Worm (Caenorhabditis elegans): ENCODE measurements around the gene Y75B8A.33.

Y75B8A.33 gene

ce11 chrIII:12335400-12335994 is 31.7 kb downstream of the Y75B8A.33 start (continued):
- no peak for TF ChIP-seq bed-2 (GFP tag; IDR thresholded peaks at IDR 0.05)
- no peak for TF ChIP-seq egrh-3 (GFP tag; IDR thresholded peaks at IDR 0.05)
- TF ChIP-seq Y67H2A.10 (GFP tag; conservative IDR thresholded peaks at IDR 0.05) = no peak
- TF ChIP-seq ztf-18 (tag; optimal IDR thresholded peaks at IDR 0.05) = no peak
- TF ChIP-seq dpl-1 (GFP tag; optimal IDR thresholded peaks at IDR 0.05) = no peak
- peak; percentile 94 for TF ChIP-seq hmg-1.2 (GFP tag; IDR thresholded peaks at IDR 0.05)
- TF ChIP-seq tbp1 (GFP tag; optimal IDR thresholded peaks at IDR 0.05) = peak; percentile 28
- no peak for TF ChIP-seq Y53F4B.3 (GFP tag; IDR thresholded peaks at IDR 0.05)
- no peak for TF ChIP-seq hlh-12 (tag; optimal IDR thresholded peaks at IDR 0.05)
- TF ChIP-seq Y56A3A.18 (GFP tag; IDR thresholded peaks at IDR 0.05) = no peak
- TF ChIP-seq attf-5 (GFP tag; optimal IDR thresholded peaks at IDR 0.05) = peak; percentile 24
- TF ChIP-seq athp-1 (tag; optimal IDR thresholded peaks at IDR 0.05) = no peak
- TF ChIP-seq attf-6 (GFP tag; IDR thresholded peaks at IDR 0.05) = no peak
- TF ChIP-seq ztf-28 (GFP tag; IDR thresholded peaks at IDR 0.05) = no peak
- TF ChIP-seq nfyb-1 (GFP tag; IDR thresholded peaks at IDR 0.05) = no peak
- peak; percentile 6 for TF ChIP-seq nhr-90 (tag; optimal IDR thresholded peaks at IDR 0.05)
- TF ChIP-seq nhr-80 (tag; optimal IDR thresholded peaks at IDR 0.05) = peak; percentile 80
- no peak for TF ChIP-seq ceh-58 (GFP tag; IDR thresholded peaks at IDR 0.05)
- no peak for TF ChIP-seq ceh-79 (tag; optimal IDR thresholded peaks at IDR 0.05)
- TF ChIP-seq ceh-91 (GFP tag; IDR thresholded peaks at IDR 0.05) = no peak
- no peak for TF ChIP-seq bed-1 (GFP tag; IDR thresholded peaks at IDR 0.05)
- no peak for TF ChIP-seq aptf-2 (GFP tag; conservative IDR thresholded peaks at IDR 0.05)
- TF ChIP-seq nhr-179 (tag; optimal IDR thresholded peaks at IDR 0.05) = no peak
- no peak for TF ChIP-seq F37B4.10 (GFP tag; IDR thresholded peaks at IDR 0.05)
- peak in 1 of 3 experiments; percentile 19 for TF ChIP-seq lin-35 (GFP tag; optimal IDR thresholded peaks at IDR 0.05)
- peak; percentile 22 for TF ChIP-seq ZK185.1 (tag; optimal IDR thresholded peaks at IDR 0.05; ENCODE audit: poor library complexity, severe bottlenecking)
- no peak for TF ChIP-seq hsf-1 (GFP tag; IDR thresholded peaks at IDR 0.05)
- TF ChIP-seq Y53G8AR.9 (GFP tag; conservative IDR thresholded peaks at IDR 0.05) = no peak
- no peak for TF ChIP-seq let-607 (tag; optimal IDR thresholded peaks at IDR 0.05)
- TF ChIP-seq aptf-3 (GFP tag; IDR thresholded peaks at IDR 0.05) = no peak
- no peak for TF ChIP-seq B0019.2 (GFP tag; conservative IDR thresholded peaks at IDR 0.05)
- peak; percentile 48; the same call in 1 of the 2 replicates for TF ChIP-seq mcd-1 (GFP tag; IDR thresholded peaks at IDR 0.05)
- no peak for TF ChIP-seq cebp-1 (GFP tag; IDR thresholded peaks at IDR 0.05)
- TF ChIP-seq cebp-1 (tag; optimal IDR thresholded peaks at IDR 0.05) = peak; percentile 64
- no peak for TF ChIP-seq snpc-4 (GFP tag; optimal IDR thresholded peaks at IDR 0.05)
- peak in 2 of 4 experiments; percentile 20 to 40 for TF ChIP-seq snpc-4 (tag; optimal IDR thresholded peaks at IDR 0.05)
- TF ChIP-seq atf-7 (tag; optimal IDR thresholded peaks at IDR 0.05) = peak; percentile 31
- TF ChIP-seq ztf-3 (GFP tag; optimal IDR thresholded peaks at IDR 0.05) = no peak
- no peak for TF ChIP-seq let-526 (GFP tag; IDR thresholded peaks at IDR 0.05)
- TF ChIP-seq ztf-26 (tag; optimal IDR thresholded peaks at IDR 0.05) = peak; percentile 21
- no peak for TF ChIP-seq lin-54 (GFP tag; optimal IDR thresholded peaks at IDR 0.05)
- no peak for TF ChIP-seq F57A8.1 (GFP tag; optimal IDR thresholded peaks at IDR 0.05)
- 0 out of 2 replicates have a peak, but pooled peaks have one; percentile 33 for TF ChIP-seq zfh-2 (GFP tag; conservative IDR thresholded peaks at IDR 0.05)
- TF ChIP-seq B0336.3 (GFP tag; IDR thresholded peaks at IDR 0.05) = peak; percentile 50; the same call in 1 of the 2 replicates
- TF ChIP-seq ccch-3 (GFP tag; optimal IDR thresholded peaks at IDR 0.05) = no peak
- TF ChIP-seq hlh-26 (GFP tag; conservative IDR thresholded peaks at IDR 0.05) = no peak
- no peak for TF ChIP-seq D2030.7 (GFP tag; IDR thresholded peaks at IDR 0.05)
- TF ChIP-seq hmg-20 (GFP tag; IDR thresholded peaks at IDR 0.05) = no peak
- TF ChIP-seq F10E7.11 (tag; optimal IDR thresholded peaks at IDR 0.05) = no peak
